Worm (Caenorhabditis elegans) whole organism, young adult: ENCODE measurements around the gene rpl-7A.

Source experiments
- B0336.3 ChIP-seq: fragments of 200-800 bp; sonication (Bioruptor generic); IDR thresholded peaks from 2 replicates; pipeline ENCODE4 v1.3.6; 2022; ENCODE audit warnings: missing genetic modification characterization, missing compliant biosample characterization
- C06A6.2 ChIP-seq: fragments of 200-800 bp; sonication (Bioruptor generic); conservative IDR thresholded peaks from 2 replicates; pipeline ENCODE4 v1.3.6; 2022; ENCODE audit warnings: missing genetic modification characterization, missing compliant biosample characterization
- K11D2.4 ChIP-seq: fragments of 200-800 bp; sonication (Bioruptor generic); IDR thresholded peaks from 2 replicates; pipeline ENCODE4 v1.3.6; 2022; ENCODE audit warnings: missing genetic modification reagents, missing genetic modification characterization, missing compliant biosample characterization
- K12H6.12 ChIP-seq: fragments of 200-800 bp; sonication (Bioruptor generic); optimal IDR thresholded peaks from 2 replicates; lab custom pipeline; 2018; ENCODE audit warnings: mild to moderate bottlenecking, missing genetic modification characterization, missing compliant biosample characterization
- Y56A3A.18 ChIP-seq: fragments of 200-800 bp; sonication (Bioruptor generic); IDR thresholded peaks from 2 replicates; pipeline ENCODE4 v1.3.6; 2022; ENCODE audit warnings: missing genetic modification reagents, missing genetic modification characterization, missing compliant biosample characterization
- Y67H2A.10 ChIP-seq: fragments of 200-800 bp; sonication (Bioruptor generic); conservative IDR thresholded peaks from 2 replicates; pipeline ENCODE4 v1.3.6; 2022; ENCODE audit warnings: missing genetic modification reagents, missing genetic modification characterization, missing compliant biosample characterization
- Y79H2A.3 ChIP-seq: fragments of 200-800 bp; sonication (Bioruptor generic); conservative IDR thresholded peaks from 2 replicates; pipeline ENCODE4 v1.3.6; 2022; ENCODE audit warnings: missing genetic modification reagents, missing genetic modification characterization, missing compliant biosample characterization
- ZK185.1 ChIP-seq: sonication (generic microtip); optimal IDR thresholded peaks from 2 replicates; lab custom pipeline; 2016; ENCODE audit warnings: mild to moderate bottlenecking, missing genetic modification characterization, missing compliant biosample characterization; ENCODE audit not compliant: poor library complexity, severe bottlenecking
- akir-1 ChIP-seq: fragments of 200-800 bp; sonication (Bioruptor generic); optimal IDR thresholded peaks from 2 replicates; lab custom pipeline; 2018; ENCODE audit warnings: mild to moderate bottlenecking, missing genetic modification characterization, moderate library complexity, missing compliant biosample characterization
- atf-7 ChIP-seq: sonication (generic microtip); optimal IDR thresholded peaks from 2 replicates; lab custom pipeline; 2017; ENCODE audit warnings: mild to moderate bottlenecking, missing genetic modification characterization, missing compliant biosample characterization
- attf-5 ChIP-seq: fragments of 200-800 bp; sonication (Bioruptor generic); optimal IDR thresholded peaks from 2 replicates; lab custom pipeline; 2018; ENCODE audit warnings: mild to moderate bottlenecking, missing genetic modification characterization, missing compliant biosample characterization
- bed-1 ChIP-seq: fragments of 200-800 bp; sonication (Bioruptor generic); IDR thresholded peaks from 2 replicates; pipeline ENCODE4 v1.3.6; 2022; ENCODE audit warnings: missing genetic modification reagents, missing genetic modification characterization, missing compliant biosample characterization
- cebp-1 ChIP-seq, 2 experiments: fragments of 200-800 bp in 1 of 2; sonication (Bioruptor generic) in 1 of 2; sonication (generic microtip) in 1 of 2; IDR thresholded peaks in 1 of 2; optimal IDR thresholded peaks in 1 of 2; 2 replicates each; pipeline versions ENCODE4 v1.3.6 to Lab custom; 2017 to 2022; ENCODE audit warnings: missing compliant biosample characterization in 2 of 2, missing genetic modification characterization in 2 of 2, mild to moderate bottlenecking in 1 of 2, missing genetic modification reagents in 1 of 2, moderate library complexity in 1 of 2
- ceh-40 ChIP-seq: fragments of 200-800 bp; sonication (Bioruptor generic); IDR thresholded peaks from 2 replicates; pipeline ENCODE4 v1.3.6; 2022; ENCODE audit warnings: missing genetic modification characterization, missing compliant biosample characterization
- ceh-79 ChIP-seq: sonication (generic microtip); optimal IDR thresholded peaks from 2 replicates; lab custom pipeline; 2017; ENCODE audit warnings: mild to moderate bottlenecking, missing genetic modification characterization, missing compliant biosample characterization
- chd-7 ChIP-seq: sonication (generic microtip); optimal IDR thresholded peaks from 2 replicates; lab custom pipeline; 2016; ENCODE audit warnings: mild to moderate bottlenecking, missing genetic modification characterization, moderate library complexity, missing compliant biosample characterization
- dox-1 ChIP-seq: fragments of 200-800 bp; sonication (Bioruptor generic); IDR thresholded peaks from 2 replicates; pipeline ENCODE4 v1.3.6; 2022; ENCODE audit warnings: missing genetic modification reagents, missing genetic modification characterization, missing compliant biosample characterization
- egrh-3 ChIP-seq: fragments of 200-800 bp; sonication (Bioruptor generic); IDR thresholded peaks from 2 replicates; pipeline ENCODE4 v1.3.6; 2022; ENCODE audit warnings: missing genetic modification reagents, missing genetic modification characterization, missing compliant biosample characterization
- ets-4 ChIP-seq: fragments of 200-800 bp; sonication (Bioruptor generic); optimal IDR thresholded peaks from 2 replicates; lab custom pipeline; 2018; ENCODE audit warnings: mild to moderate bottlenecking, missing genetic modification characterization, missing compliant biosample characterization
- hmg-1.2 ChIP-seq: fragments of 200-800 bp; sonication (Bioruptor generic); IDR thresholded peaks from 2 replicates; pipeline ENCODE4 v1.3.6; 2022; ENCODE audit warnings: missing genetic modification reagents, missing genetic modification characterization, missing compliant biosample characterization
- hmg-20 ChIP-seq: fragments of 200-800 bp; sonication (Bioruptor generic); IDR thresholded peaks from 2 replicates; pipeline ENCODE4 v1.3.6; 2022; ENCODE audit warnings: missing genetic modification reagents, missing genetic modification characterization, missing compliant biosample characterization
- let-526 ChIP-seq: fragments of 200-800 bp; sonication (Bioruptor generic); IDR thresholded peaks from 2 replicates; pipeline ENCODE4 v1.3.6; 2022; ENCODE audit warnings: missing genetic modification reagents, missing genetic modification characterization, missing compliant biosample characterization
- let-607 ChIP-seq, 2 experiments: fragments of 200-800 bp in 1 of 2; sonication (Bioruptor generic) in 1 of 2; sonication (generic microtip) in 1 of 2; optimal IDR thresholded peaks; 2 replicates each; lab custom pipeline; 2016 to 2018; ENCODE audit warnings: mild to moderate bottlenecking in 2 of 2, missing compliant biosample characterization in 2 of 2, missing genetic modification characterization in 2 of 2, moderate library complexity in 2 of 2, missing genotype in 1 of 2
- lin-26 ChIP-seq: fragments of 200-800 bp; sonication (Bioruptor generic); IDR thresholded peaks from 2 replicates; pipeline ENCODE4 v1.3.6; 2022; ENCODE audit warnings: missing genetic modification reagents, missing genetic modification characterization, missing compliant biosample characterization
- lin-35 ChIP-seq, 3 experiments: fragments of 150-350 bp in 2 of 3; sonication (generic microtip) in 1 of 3; optimal IDR thresholded peaks; 2 replicates each; lab custom pipeline; 2014 to 2018; ENCODE audit warnings: missing biosample characterization in 3 of 3, missing genetic modification characterization in 3 of 3, missing genetic modification reagents in 3 of 3
- lin-40 ChIP-seq: sonication (generic microtip); optimal IDR thresholded peaks from 2 replicates; lab custom pipeline; 2016; ENCODE audit warnings: missing genetic modification characterization, mild to moderate bottlenecking, missing compliant biosample characterization, missing genotype, missing genetic modification reagents
- lin-54 ChIP-seq: fragments of 200-800 bp; sonication (Bioruptor generic); optimal IDR thresholded peaks from 2 replicates; lab custom pipeline; 2018; ENCODE audit warnings: mild to moderate bottlenecking, missing genetic modification characterization, missing compliant biosample characterization
- madf-10 ChIP-seq: sonication (generic microtip); optimal IDR thresholded peaks from 2 replicates; lab custom pipeline; 2016; ENCODE audit warnings: mild to moderate bottlenecking, missing genetic modification characterization, missing compliant biosample characterization
- mcd-1 ChIP-seq: fragments of 200-800 bp; sonication (Bioruptor generic); IDR thresholded peaks from 2 replicates; pipeline ENCODE4 v1.3.6; 2022; ENCODE audit warnings: missing genetic modification reagents, missing genetic modification characterization, missing compliant biosample characterization
- mel-28 ChIP-seq: sonication (generic microtip); optimal IDR thresholded peaks from 2 replicates; lab custom pipeline; 2016; ENCODE audit warnings: borderline replicate concordance, mild to moderate bottlenecking, missing genetic modification characterization, missing compliant biosample characterization
- mxl-1 ChIP-seq: sonication (generic microtip); optimal IDR thresholded peaks from 2 replicates; lab custom pipeline; 2016; ENCODE audit warnings: missing genetic modification characterization, missing compliant biosample characterization
- nhr-80 ChIP-seq: sonication (generic microtip); optimal IDR thresholded peaks from 2 replicates; lab custom pipeline; 2016; ENCODE audit warnings: missing genetic modification characterization, missing compliant biosample characterization
- pbrm-1 ChIP-seq: fragments of 200-800 bp; sonication (Bioruptor generic); IDR thresholded peaks from 2 replicates; pipeline ENCODE4 v1.3.6; 2022; ENCODE audit warnings: missing genetic modification reagents, missing genetic modification characterization, missing compliant biosample characterization
- rcor-1 ChIP-seq: fragments of 200-800 bp; sonication (Bioruptor generic); IDR thresholded peaks from 2 replicates; pipeline ENCODE4 v1.3.6; 2022; ENCODE audit warnings: missing genetic modification reagents, missing genetic modification characterization, missing compliant biosample characterization
- snpc-4 ChIP-seq, 5 experiments: fragments of 150-350 bp in 1 of 5; sonication (generic microtip) in 4 of 5; optimal IDR thresholded peaks; 2 replicates each; lab custom pipeline; 2014 to 2018; ENCODE audit warnings: missing genetic modification characterization in 5 of 5, missing biosample characterization in 3 of 5, antibody characterized with exemption in 2 of 5, mild to moderate bottlenecking in 2 of 5, missing compliant biosample characterization in 2 of 5, missing genotype in 2 of 5, moderate library complexity in 2 of 5, missing genetic modification reagents in 1 of 5
- tbp1 ChIP-seq: fragments of 200-800 bp; sonication (Bioruptor generic); optimal IDR thresholded peaks from 2 replicates; lab custom pipeline; 2018; ENCODE audit warnings: mild to moderate bottlenecking, missing genetic modification characterization, missing compliant biosample characterization
- zfh-2 ChIP-seq: fragments of 200-800 bp; sonication (Bioruptor generic); conservative IDR thresholded peaks from 2 replicates; pipeline ENCODE4 v1.3.6; 2022; ENCODE audit warnings: missing genetic modification reagents, missing genetic modification characterization, missing compliant biosample characterization
- ztf-22 ChIP-seq: fragments of 200-800 bp; sonication (Bioruptor generic); optimal IDR thresholded peaks from 2 replicates; lab custom pipeline; 2018; ENCODE audit warnings: mild to moderate bottlenecking, missing genetic modification characterization, moderate library complexity, missing compliant biosample characterization

Gene rpl-7A

ce11 chrIV:4408714-4409113, 18.3 kb upstream of the rpl-7A start (continued):
- TF ChIP-seq attf-5 (GFP tag; lab: Kevin White, UChicago) (peak; percentile 10), bed-1 (GFP tag; lab: Robert Waterston, UW) (no peak)

DNA sequence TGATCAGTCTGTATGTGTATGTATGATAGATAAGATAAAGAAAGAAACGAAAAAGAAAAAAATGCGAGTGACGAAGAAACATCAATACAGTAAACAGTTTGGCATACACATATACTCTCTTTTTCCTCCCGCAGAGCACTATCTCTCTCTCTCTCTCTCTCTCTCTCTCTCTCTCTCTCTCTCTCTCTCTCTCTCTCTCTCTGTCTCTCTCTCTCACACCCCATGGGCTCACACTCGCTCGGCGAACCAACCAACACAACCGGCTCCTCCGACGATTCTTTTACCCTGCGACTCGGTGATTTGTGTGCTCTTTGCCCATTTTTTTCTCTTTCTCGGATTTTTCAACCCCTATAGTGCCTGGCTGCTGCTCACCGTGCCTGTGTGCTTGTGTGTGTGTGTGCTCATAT, 16.7 kb upstream of the rpl-7A start:
- peak; percentile 13 for TF ChIP-seq attf-5 (GFP tag; lab: Kevin White, UChicago)
- TF ChIP-seq akir-1 (GFP tag; lab: Kevin White, UChicago) = no peak
- peak; percentile 76 for TF ChIP-seq dox-1 (GFP tag; lab: Robert Waterston, UW)
- peak; percentile 93 for TF ChIP-seq zfh-2 (GFP tag; lab: Robert Waterston, UW)
- peak; percentile 77 for TF ChIP-seq egrh-3 (GFP tag; lab: Robert Waterston, UW)
- peak; percentile 61 for TF ChIP-seq ZK185.1
- peak; percentile 63 for TF ChIP-seq hmg-1.2 (GFP tag; lab: Robert Waterston, UW)
- no peak for TF ChIP-seq cebp-1 (GFP tag; IDR thresholded peaks at IDR 0.05; lab: Robert Waterston, UW)
- TF ChIP-seq cebp-1 (tag; optimal IDR thresholded peaks at IDR 0.05; lab: Kevin White, UChicago) = peak; percentile 25
- peak; percentile 34 for TF ChIP-seq tbp1 (GFP tag; lab: Kevin White, UChicago)
- peak; percentile 21 for TF ChIP-seq atf-7
- peak; percentile 69 for TF ChIP-seq mcd-1 (GFP tag; lab: Robert Waterston, UW)
- peak; percentile 16 for TF ChIP-seq madf-10
- TF ChIP-seq lin-26 (GFP tag; lab: Robert Waterston, UW) = 0 out of 2 replicates have a peak, but pooled peaks have one; percentile 17
- peak; percentile 11 for TF ChIP-seq K12H6.12 (tag; lab: Kevin White, UChicago)
- TF ChIP-seq ets-4 (GFP tag; lab: Kevin White, UChicago) = peak; percentile 6
- TF ChIP-seq hmg-20 (GFP tag; lab: Robert Waterston, UW) = no peak
- TF ChIP-seq ceh-79 (tag; lab: Kevin White, UChicago) = no peak
- TF ChIP-seq nhr-80 (tag; lab: Kevin White, UChicago) = peak; percentile 60
- no peak for TF ChIP-seq Y79H2A.3 (GFP tag; lab: Robert Waterston, UW)
- TF ChIP-seq, all 124 proteins: peak for 15

DNA sequence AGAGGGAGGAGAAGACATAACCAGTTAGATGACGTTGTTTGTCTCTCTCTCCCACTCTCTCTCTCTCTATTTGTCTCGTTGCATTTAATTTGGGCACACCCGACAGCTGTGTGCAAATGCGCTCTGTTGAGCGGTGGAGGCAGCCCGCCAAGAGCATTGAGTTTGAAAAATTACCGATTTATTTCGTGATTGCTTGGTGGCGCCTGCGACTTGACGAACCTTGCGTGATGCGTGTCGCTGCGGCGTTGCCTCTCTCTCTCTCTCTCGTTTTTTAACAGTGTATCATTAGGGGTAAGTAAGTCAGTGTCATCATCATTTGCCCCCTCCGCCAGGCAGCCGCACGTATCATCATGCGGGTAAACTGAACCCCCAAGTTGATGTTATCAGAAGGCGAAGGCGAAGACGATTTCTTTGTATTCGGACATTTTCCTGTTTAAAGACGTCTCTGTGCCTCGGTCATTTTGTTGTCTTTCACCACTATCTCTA, 15.7 kb upstream of the rpl-7A start:
- TF ChIP-seq akir-1 (GFP tag; lab: Kevin White, UChicago) (peak; percentile 62), mcd-1 (GFP tag; lab: Robert Waterston, UW) (peak; percentile 87), let-607 (tag; optimal IDR thresholded peaks at IDR 0.05; lab: Kevin White, UChicago) (peak in 1 of 2 experiments; percentile 20), attf-5 (GFP tag; lab: Kevin White, UChicago) (peak; percentile 79), C06A6.2 (GFP tag; lab: Robert Waterston, UW) (no peak), chd-7 (tag; lab: Kevin White, UChicago) (peak; percentile 36), lin-40 (peak; percentile 53), ets-4 (GFP tag; lab: Kevin White, UChicago) (peak; percentile 38), cebp-1 (GFP tag; IDR thresholded peaks at IDR 0.05; lab: Robert Waterston, UW) (peak; percentile 41), cebp-1 (tag; optimal IDR thresholded peaks at IDR 0.05; lab: Kevin White, UChicago) (peak; percentile 57), ceh-40 (GFP tag; lab: Robert Waterston, UW) (no peak), madf-10 (peak; percentile 26), K12H6.12 (tag; lab: Kevin White, UChicago) (peak; percentile 62), hmg-20 (GFP tag; lab: Robert Waterston, UW) (no peak), lin-26 (GFP tag; lab: Robert Waterston, UW) (peak; percentile 54; the same call in 1 of the 2 replicates), let-526 (GFP tag; lab: Robert Waterston, UW) (no peak), ztf-22 (peak; percentile 27), K11D2.4 (GFP tag; lab: Robert Waterston, UW) (peak; percentile 33; the same call in 1 of the 2 replicates), nhr-80 (tag; lab: Kevin White, UChicago) (peak; percentile 91), atf-7 (peak; percentile 53), mel-28 (tag; lab: Kevin White, UChicago) (no peak), dox-1 (GFP tag; lab: Robert Waterston, UW) (peak; percentile 57; the same call in 1 of the 2 replicates), lin-54 (GFP tag; lab: Kevin White, UChicago) (peak; percentile 29), egrh-3 (GFP tag; lab: Robert Waterston, UW) (0 out of 2 replicates have a peak, but pooled peaks have one; percentile 8), Y67H2A.10 (no peak), hmg-1.2 (GFP tag; lab: Robert Waterston, UW) (peak; percentile 41; the same call in 1 of the 2 replicates), Y56A3A.18 (0 out of 2 replicates have a peak, but pooled peaks have one; percentile 15), mxl-1 (tag; lab: Kevin White, UChicago) (no peak), B0336.3 (GFP tag; lab: Robert Waterston, UW) (peak; percentile 32; the same call in 1 of the 2 replicates), snpc-4 (GFP tag; optimal IDR thresholded peaks at IDR 0.05; lab: Kevin White, UChicago) (no peak), snpc-4 (tag; optimal IDR thresholded peaks at IDR 0.05; lab: Kevin White, UChicago) (peak in 2 of 4 experiments; percentile 3 to 55), pbrm-1 (GFP tag; lab: Robert Waterston, UW) (0 out of 2 replicates have a peak, but pooled peaks have one; percentile 41), lin-35 (GFP tag; optimal IDR thresholded peaks at IDR 0.05; lab: Kevin White, UChicago) (peak in 1 of 3 experiments; percentile 37), zfh-2 (GFP tag; lab: Robert Waterston, UW) (peak; percentile 84), rcor-1 (GFP tag; lab: Robert Waterston, UW) (peak; percentile 36; the same call in 1 of the 2 replicates)
